Worm (Caenorhabditis elegans) whole organism, midembryonic: ENCODE data around the gene K06H6.2.

Source experiments
- T22C8.4 ChIP-seq: fragments of 200-800 bp; sonication (Bioruptor generic); IDR thresholded peaks from 2 replicates; pipeline ENCODE4 v1.3.6; 2022; ENCODE audit warnings: missing genetic modification characterization, missing compliant biosample characterization
- cog-1 ChIP-seq: sonication (generic microtip); optimal IDR thresholded peaks from 2 replicates; lab custom pipeline; 2016; ENCODE audit warnings: missing genetic modification characterization, missing compliant biosample characterization
- flt-1 ChIP-seq: fragments of 200-800 bp; sonication (Bioruptor generic); IDR thresholded peaks from 2 replicates; pipeline ENCODE4 v1.3.6; 2022; ENCODE audit warnings: missing genetic modification characterization, missing compliant biosample characterization
- klf-2 ChIP-seq: fragments of 200-800 bp; sonication (Bioruptor generic); conservative IDR thresholded peaks from 2 replicates; pipeline ENCODE4 v1.3.6; 2022; ENCODE audit warnings: missing genetic modification reagents, missing genetic modification characterization, missing compliant biosample characterization
- med-1 ChIP-seq: sonication (generic microtip); optimal IDR thresholded peaks from 2 replicates; lab custom pipeline; 2017; ENCODE audit warnings: missing genetic modification characterization, mild to moderate bottlenecking, missing compliant biosample characterization, antibody characterized with exemption, missing genetic modification reagents; ENCODE audit not compliant: insufficient read depth
- ref-1 ChIP-seq: fragments of 200-800 bp; sonication (Bioruptor generic); conservative IDR thresholded peaks from 2 replicates; pipeline ENCODE4 v1.3.6; 2022; ENCODE audit warnings: missing genetic modification reagents, missing genetic modification characterization, missing compliant biosample characterization
- tab-1 ChIP-seq: fragments of 200-800 bp; sonication (Bioruptor generic); IDR thresholded peaks from 2 replicates; pipeline ENCODE4 v1.3.6; 2022; ENCODE audit warnings: missing genetic modification characterization, missing compliant biosample characterization
- ztf-23 ChIP-seq: fragments of 200-800 bp; sonication (Bioruptor generic); IDR thresholded peaks from 2 replicates; pipeline ENCODE4 v1.3.6; 2022; ENCODE audit warnings: missing genetic modification reagents, missing genetic modification characterization, missing compliant biosample characterization
- ztf-29 ChIP-seq: fragments of 200-800 bp; sonication (Bioruptor generic); IDR thresholded peaks from 2 replicates; pipeline ENCODE4 v1.3.6; 2022; ENCODE audit warnings: missing genetic modification reagents, missing genetic modification characterization, missing compliant biosample characterization

K06H6.2 gene

DNA sequence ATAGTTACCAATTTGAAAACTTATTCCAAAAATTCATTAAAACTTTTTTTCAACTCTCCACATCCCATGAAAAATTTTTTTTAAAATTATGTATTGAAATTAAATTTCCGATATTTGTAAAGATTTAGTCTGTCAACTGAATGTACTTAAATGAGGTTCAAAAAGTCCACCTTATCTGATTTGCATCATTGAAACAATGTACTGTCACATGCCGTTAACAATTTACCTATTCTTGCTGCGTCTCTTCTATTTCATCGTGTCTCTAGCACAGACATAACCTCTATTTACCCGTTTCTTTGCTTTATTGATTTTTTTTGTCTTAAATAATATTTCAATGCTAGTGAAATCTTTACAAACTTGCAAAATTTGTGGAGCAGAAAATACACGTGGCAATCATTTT is 24.6 kb downstream of the K06H6.2 start, which contains the start of gene nhr-90:
nhr-90 (plus strand) TSS at position 296 of the 400 bp plus-strand sequence.
- TF ChIP-seq ref-1 (GFP tag; lab: Robert Waterston, UW) (no peak), med-1 (no peak), ztf-29 (no peak), ztf-23 (GFP tag; lab: Robert Waterston, UW) (no peak), flt-1 (GFP tag; lab: Robert Waterston, UW) (no peak), T22C8.4 (GFP tag; lab: Robert Waterston, UW) (no peak), tab-1 (GFP tag; lab: Robert Waterston, UW) (no peak), cog-1 (tag; lab: Kevin White, UChicago) (no peak), klf-2 (GFP tag; lab: Robert Waterston, UW) (no peak)

ce11 chrV:615275-615674 is 29.7 kb downstream of the K06H6.2 start, which contains the start of gene F48G7.13:
Gene F48G7.13, plus strand, starts transcription at chrV:615575.
- no peak for TF ChIP-seq flt-1 (GFP tag; lab: Robert Waterston, UW)
- TF ChIP-seq tab-1 (GFP tag; lab: Robert Waterston, UW), result no peak
- no peak for TF ChIP-seq med-1
- TF ChIP-seq ztf-29, result no peak
- TF ChIP-seq T22C8.4 (GFP tag; lab: Robert Waterston, UW), result no peak
- TF ChIP-seq klf-2 (GFP tag; lab: Robert Waterston, UW), result no peak
- TF ChIP-seq ref-1 (GFP tag; lab: Robert Waterston, UW), result no peak

DNA sequence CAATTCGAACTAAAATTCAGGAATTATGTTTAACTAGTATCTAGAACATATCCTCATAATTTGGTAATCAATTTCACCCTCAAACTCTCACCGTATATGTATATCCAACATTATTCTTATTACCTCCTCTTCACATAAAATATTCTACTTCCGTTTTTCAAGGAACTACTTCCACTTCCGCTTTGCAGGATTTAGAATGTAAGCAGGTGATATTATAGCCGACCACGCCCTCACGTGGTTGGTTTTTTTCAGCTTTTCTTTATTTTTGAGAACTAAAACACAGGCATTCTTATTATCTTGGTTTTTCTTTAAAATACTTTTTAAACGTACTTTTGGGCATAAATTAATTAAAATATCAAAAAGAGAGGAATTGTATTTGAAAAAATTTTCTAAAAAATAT is 32.3 kb downstream of the K06H6.2 start:
- TF ChIP-seq klf-2 (GFP tag; lab: Robert Waterston, UW) (no peak), tab-1 (GFP tag; lab: Robert Waterston, UW) (no peak), T22C8.4 (GFP tag; lab: Robert Waterston, UW) (no peak), flt-1 (GFP tag; lab: Robert Waterston, UW) (no peak), cog-1 (tag; lab: Kevin White, UChicago) (no peak), med-1 (no peak), ztf-29 (no peak), ref-1 (GFP tag; lab: Robert Waterston, UW) (no peak), ztf-23 (GFP tag; lab: Robert Waterston, UW) (no peak)

DNA sequence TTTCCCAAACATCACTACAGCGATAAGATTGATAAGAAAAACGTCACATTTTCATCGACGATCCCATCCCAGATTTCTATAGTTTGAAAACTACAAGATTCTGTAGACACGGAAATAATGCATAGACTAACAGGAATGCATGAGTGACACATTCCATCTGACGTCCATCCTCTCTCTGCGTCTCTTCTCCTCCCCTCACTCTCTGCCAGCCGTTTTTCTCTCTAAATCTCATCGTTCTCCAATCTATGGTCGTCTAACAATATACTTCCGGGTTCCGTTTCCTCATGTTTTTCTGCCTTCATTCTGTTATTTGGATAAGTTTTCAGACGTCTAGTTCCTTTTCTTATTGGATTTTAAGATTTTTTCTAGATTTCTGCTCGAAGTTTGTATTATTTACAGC is 33.5 kb downstream of the K06H6.2 start, which contains the start of gene F48G7.4:
F48G7.4 (plus strand) TSS at position 400 of the 400 bp plus-strand sequence.
- TF ChIP-seq ref-1 (GFP tag; lab: Robert Waterston, UW), result no peak
- TF ChIP-seq cog-1 (tag; lab: Kevin White, UChicago), result peak; percentile 24
- TF ChIP-seq klf-2 (GFP tag; lab: Robert Waterston, UW), result no peak

ce11 chrV:620987-621386 is 35.4 kb downstream of the K06H6.2 start:
- TF ChIP-seq med-1 (no peak), ref-1 (GFP tag; lab: Robert Waterston, UW) (no peak), ztf-29 (no peak), flt-1 (GFP tag; lab: Robert Waterston, UW) (no peak)

DNA sequence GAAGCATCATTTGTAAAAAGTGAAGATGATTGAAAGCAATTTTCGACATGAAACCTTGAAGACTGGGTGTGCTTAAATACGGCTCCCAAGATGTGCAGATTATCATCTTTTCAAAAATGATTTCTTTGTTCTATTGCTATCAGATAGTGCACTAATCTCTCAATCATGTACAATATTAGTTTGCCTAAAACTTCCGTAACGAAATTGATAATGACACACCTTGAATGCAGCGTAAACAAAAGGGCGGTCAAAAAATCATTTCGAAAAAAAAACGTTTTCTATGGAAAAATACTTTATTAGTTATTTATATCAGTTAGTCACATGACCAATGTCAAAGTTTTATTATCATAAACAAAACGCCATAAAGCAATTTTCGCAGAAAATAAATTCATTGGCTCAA is 37.3 kb downstream of the K06H6.2 start, which contains the start of gene F48G7.5:
F48G7.5 (minus strand) TSS at position 34 of the 400 bp plus-strand sequence.
- TF ChIP-seq ztf-23 (GFP tag; lab: Robert Waterston, UW) (no peak), T22C8.4 (GFP tag; lab: Robert Waterston, UW) (no peak), med-1 (no peak), cog-1 (tag; lab: Kevin White, UChicago) (no peak), klf-2 (GFP tag; lab: Robert Waterston, UW) (no peak)

ce11 chrV:624922-625321 is 39.4 kb downstream of the K06H6.2 start, which contains the start of gene srt-17:
Gene srt-17, minus strand, starts transcription at chrV:625022.
- no peak for TF ChIP-seq flt-1 (GFP tag; lab: Robert Waterston, UW)
- no peak for TF ChIP-seq klf-2 (GFP tag; lab: Robert Waterston, UW)
- no peak for TF ChIP-seq med-1
- no peak for TF ChIP-seq tab-1 (GFP tag; lab: Robert Waterston, UW)
- TF ChIP-seq ztf-23 (GFP tag; lab: Robert Waterston, UW), result no peak
- TF ChIP-seq cog-1 (tag; lab: Kevin White, UChicago), result no peak
- no peak for TF ChIP-seq ref-1 (GFP tag; lab: Robert Waterston, UW)
- TF ChIP-seq T22C8.4 (GFP tag; lab: Robert Waterston, UW), result no peak
- TF ChIP-seq ztf-29, result no peak

DNA sequence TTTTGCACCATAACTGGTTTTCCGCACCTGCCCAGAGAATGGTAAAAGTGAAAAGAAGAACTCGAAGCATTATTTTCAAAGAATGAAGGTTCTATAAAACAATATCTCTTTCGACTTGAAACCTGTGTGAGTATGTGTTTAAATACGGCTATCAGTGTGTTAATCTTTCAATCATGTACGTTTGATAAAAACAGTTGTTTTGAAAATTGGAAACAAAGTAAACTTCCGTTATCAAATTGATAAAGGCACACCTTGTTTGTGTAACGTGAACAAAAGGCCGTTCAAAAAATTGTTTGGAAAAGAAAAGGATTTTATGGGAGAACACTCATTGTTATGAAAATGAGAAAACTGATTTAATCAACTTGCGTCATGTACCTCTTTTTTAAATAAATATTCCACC is 40.7 kb downstream of the K06H6.2 start, which contains the start of gene F48G7.7:
F48G7.7 (minus strand) TSS at position 101 of the 400 bp plus-strand sequence.
- TF ChIP-seq ztf-29, result no peak
- no peak for TF ChIP-seq T22C8.4 (GFP tag; lab: Robert Waterston, UW)
- no peak for TF ChIP-seq tab-1 (GFP tag; lab: Robert Waterston, UW)

DNA sequence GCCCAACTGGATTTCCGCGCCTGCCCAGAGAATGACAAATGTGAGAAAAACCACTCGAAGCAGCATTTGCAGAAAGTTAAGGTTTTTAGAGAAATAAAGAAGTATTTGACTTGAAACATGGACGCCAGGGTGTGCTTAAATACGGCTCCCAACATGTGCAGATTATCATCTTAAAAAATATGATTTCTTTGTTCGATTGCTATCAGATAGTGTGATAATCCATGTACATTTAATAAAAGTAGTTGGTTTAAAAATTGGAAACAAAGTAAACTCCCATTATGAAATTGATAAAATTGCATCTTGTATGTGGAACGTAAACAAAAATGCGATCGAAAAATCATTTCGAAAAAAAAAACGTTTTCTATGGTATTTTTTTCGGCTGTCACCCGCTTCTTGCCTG is 42.0 kb downstream of the K06H6.2 start, which contains the start of gene F48G7.8:
F48G7.8 (minus strand) TSS at position 101 of the 400 bp plus-strand sequence.
- no peak for TF ChIP-seq T22C8.4 (GFP tag; lab: Robert Waterston, UW)

- TF ChIP-seq klf-2 (GFP tag; lab: Robert Waterston, UW), result no peak
- TF ChIP-seq cog-1 (tag; lab: Kevin White, UChicago), result no peak
- TF ChIP-seq med-1, result no peak
- no peak for TF ChIP-seq flt-1 (GFP tag; lab: Robert Waterston, UW)
- no peak for TF ChIP-seq tab-1 (GFP tag; lab: Robert Waterston, UW)
- no peak for TF ChIP-seq ref-1 (GFP tag; lab: Robert Waterston, UW)
- TF ChIP-seq ztf-29, result no peak
- no peak for TF ChIP-seq T22C8.4 (GFP tag; lab: Robert Waterston, UW)
- TF ChIP-seq ztf-23 (GFP tag; lab: Robert Waterston, UW), result no peak
Measured at ce11 chrV:628527-628926, 43.0 kb downstream of the K06H6.2 start, which contains the start of gene F48G7.9. Gene F48G7.9, minus strand, starts transcription at chrV:628627.
